Worm (Caenorhabditis elegans) whole organism, L3 larva: ENCODE results near the gene clc-13.

Source experiments
- R02D3.7 ChIP-seq: fragments of 150-350 bp; optimal IDR thresholded peaks from 2 replicates; lab custom pipeline; 2014; ENCODE audit warnings: missing biosample characterization, missing genetic modification characterization
- ZK546.5 ChIP-seq: sonication (generic microtip); optimal IDR thresholded peaks from 2 replicates; lab custom pipeline; 2017; ENCODE audit warnings: missing biosample characterization, missing genetic modification characterization
- aly-2 ChIP-seq: fragments of 150-350 bp; optimal IDR thresholded peaks from 2 replicates; lab custom pipeline; 2014; ENCODE audit warnings: missing biosample characterization, missing genetic modification characterization
- ama-1 ChIP-seq: fragments of 150-350 bp; optimal IDR thresholded peaks from 2 replicates; lab custom pipeline; 2018
- ceh-16 ChIP-seq: sonication (generic microtip); optimal IDR thresholded peaks from 2 replicates; lab custom pipeline; 2017; ENCODE audit warnings: missing biosample characterization, missing genetic modification characterization
- ceh-28 ChIP-seq: fragments of 150-350 bp; optimal IDR thresholded peaks from 2 replicates; lab custom pipeline; 2014; ENCODE audit warnings: missing biosample characterization, missing genetic modification reagents, missing genetic modification characterization
- ceh-82 ChIP-seq: fragments of 150-350 bp; optimal IDR thresholded peaks from 2 replicates; lab custom pipeline; 2014; ENCODE audit warnings: missing biosample characterization, missing genetic modification characterization
- ceh-9 ChIP-seq: sonication (generic microtip); optimal IDR thresholded peaks from 2 replicates; lab custom pipeline; 2018; ENCODE audit warnings: missing biosample characterization, missing genetic modification characterization
- daf-12 ChIP-seq: fragments of 150-350 bp; optimal IDR thresholded peaks from 2 replicates; lab custom pipeline; 2014; ENCODE audit warnings: missing biosample characterization, missing genetic modification reagents, missing genetic modification characterization
- egl-27 ChIP-seq: sonication (generic microtip); optimal IDR thresholded peaks from 4 replicates; lab custom pipeline; 2017; ENCODE audit warnings: missing biosample characterization, missing genetic modification reagents, missing genetic modification characterization
- egl-5 ChIP-seq: fragments of 150-350 bp; optimal IDR thresholded peaks from 2 replicates; lab custom pipeline; 2017; ENCODE audit warnings: missing biosample characterization, missing genetic modification reagents, missing genetic modification characterization, inconsistent platforms
- elt-1 ChIP-seq: fragments of 150-350 bp; optimal IDR thresholded peaks from 2 replicates; lab custom pipeline; 2014; ENCODE audit warnings: missing biosample characterization, missing genetic modification characterization
- elt-2 ChIP-seq: sonication (generic microtip); optimal IDR thresholded peaks from 2 replicates; lab custom pipeline; 2016; ENCODE audit warnings: missing genetic modification reagents, mild to moderate bottlenecking, missing genetic modification characterization, missing compliant biosample characterization
- elt-3 ChIP-seq, 3 experiments: fragments of 150-350 bp in 1 of 3; sonication (generic microtip) in 2 of 3; optimal IDR thresholded peaks; 2 replicates in 2 of 3; 4 replicates in 1 of 3; lab custom pipeline; 2014 to 2017; ENCODE audit warnings: missing biosample characterization in 3 of 3, missing genetic modification characterization in 3 of 3
- eor-1 ChIP-seq, 2 experiments: fragments of 150-350 bp; optimal IDR thresholded peaks; 2 replicates each; lab custom pipeline; 2014 to 2018; ENCODE audit warnings: missing biosample characterization in 2 of 2, missing genetic modification characterization in 2 of 2
- fkh-10 ChIP-seq: sonication (generic microtip); optimal IDR thresholded peaks from 2 replicates; lab custom pipeline; 2017; ENCODE audit warnings: missing biosample characterization, missing genetic modification reagents, missing genetic modification characterization
- fkh-2 ChIP-seq: fragments of 150-350 bp; optimal IDR thresholded peaks from 2 replicates; lab custom pipeline; 2014; ENCODE audit warnings: missing biosample characterization, missing genetic modification reagents, missing genetic modification characterization
- fos-1 ChIP-seq: fragments of 150-350 bp; optimal IDR thresholded peaks from 2 replicates; lab custom pipeline; 2014; ENCODE audit warnings: missing biosample characterization, missing genetic modification characterization
- hmg-11 ChIP-seq: sonication (generic microtip); optimal IDR thresholded peaks from 2 replicates; lab custom pipeline; 2016; ENCODE audit warnings: missing genetic modification characterization, missing compliant biosample characterization
- jun-1 ChIP-seq: fragments of 150-350 bp; optimal IDR thresholded peaks from 2 replicates; lab custom pipeline; 2014; ENCODE audit warnings: missing biosample characterization, missing genetic modification reagents, missing genetic modification characterization
- lin-15B ChIP-seq: fragments of 150-350 bp; optimal IDR thresholded peaks from 2 replicates; lab custom pipeline; 2014; ENCODE audit warnings: missing biosample characterization, missing genetic modification characterization
- lin-39 ChIP-seq: fragments of 150-350 bp; optimal IDR thresholded peaks from 2 replicates; lab custom pipeline; 2018; ENCODE audit warnings: missing biosample characterization, missing genetic modification reagents, missing genetic modification characterization
- lsy-12 ChIP-seq: sonication (generic microtip); optimal IDR thresholded peaks from 2 replicates; lab custom pipeline; 2016; ENCODE audit warnings: mild to moderate bottlenecking, missing genetic modification characterization, missing compliant biosample characterization
- mdl-1 ChIP-seq: fragments of 150-350 bp; optimal IDR thresholded peaks from 2 replicates; lab custom pipeline; 2014; ENCODE audit warnings: missing biosample characterization, missing genetic modification characterization
- mml-1 ChIP-seq: fragments of 150-350 bp; sonication (generic microtip); optimal IDR thresholded peaks from 3 replicates; lab custom pipeline; 2014; ENCODE audit warnings: missing biosample characterization, missing genetic modification characterization
- nfya-1 ChIP-seq: sonication (generic microtip); optimal IDR thresholded peaks from 2 replicates; lab custom pipeline; 2017; ENCODE audit warnings: missing genetic modification characterization, mild to moderate bottlenecking, missing compliant biosample characterization, antibody characterized with exemption, moderate library complexity; ENCODE audit not compliant: insufficient read depth
- nhr-11 ChIP-seq: fragments of 150-350 bp; optimal IDR thresholded peaks from 2 replicates; lab custom pipeline; 2014; ENCODE audit warnings: missing biosample characterization, missing genetic modification characterization
- nhr-12 ChIP-seq: fragments of 150-350 bp; optimal IDR thresholded peaks from 2 replicates; lab custom pipeline; 2014; ENCODE audit warnings: missing biosample characterization, missing genetic modification characterization
- nhr-23 ChIP-seq: fragments of 150-350 bp; optimal IDR thresholded peaks from 2 replicates; lab custom pipeline; 2014; ENCODE audit warnings: missing biosample characterization, missing genetic modification reagents, missing genetic modification characterization
- nhr-237 ChIP-seq: fragments of 150-350 bp; optimal IDR thresholded peaks from 2 replicates; lab custom pipeline; 2014; ENCODE audit warnings: missing biosample characterization, missing genetic modification characterization
- nhr-25 ChIP-seq: sonication (generic microtip); optimal IDR thresholded peaks from 2 replicates; lab custom pipeline; 2017; ENCODE audit warnings: missing biosample characterization, missing genetic modification characterization
- nhr-28 ChIP-seq: fragments of 150-350 bp; optimal IDR thresholded peaks from 2 replicates; lab custom pipeline; 2014; ENCODE audit warnings: missing biosample characterization, missing genetic modification characterization
- nhr-43 ChIP-seq: sonication (generic microtip); optimal IDR thresholded peaks from 2 replicates; lab custom pipeline; 2016; ENCODE audit warnings: mild to moderate bottlenecking, missing genetic modification characterization, missing compliant biosample characterization; ENCODE audit not compliant: poor library complexity, severe bottlenecking
- nhr-67 ChIP-seq: fragments of 150-350 bp; optimal IDR thresholded peaks from 2 replicates; lab custom pipeline; 2014; ENCODE audit warnings: missing biosample characterization, missing genetic modification characterization
- nhr-76 ChIP-seq: fragments of 150-350 bp; sonication (generic microtip); optimal IDR thresholded peaks from 5 replicates; lab custom pipeline; 2014; ENCODE audit warnings: missing biosample characterization, missing genetic modification characterization
- nhr-77 ChIP-seq: fragments of 150-350 bp; optimal IDR thresholded peaks from 2 replicates; lab custom pipeline; 2014; ENCODE audit warnings: missing biosample characterization, missing genetic modification characterization
- pha-4 ChIP-seq: fragments of 150-350 bp; optimal IDR thresholded peaks from 2 replicates; lab custom pipeline; 2014; ENCODE audit warnings: missing biosample characterization, missing genetic modification reagents, missing genetic modification characterization
- pqm-1 ChIP-seq: fragments of 150-350 bp; optimal IDR thresholded peaks from 2 replicates; lab custom pipeline; 2017; ENCODE audit warnings: missing biosample characterization, missing genetic modification characterization, inconsistent platforms
- sea-2 ChIP-seq: fragments of 150-350 bp; sonication (generic microtip); optimal IDR thresholded peaks from 4 replicates; lab custom pipeline; 2014; ENCODE audit warnings: missing biosample characterization, missing genetic modification reagents, missing genetic modification characterization
- skn-1 ChIP-seq: fragments of 150-350 bp; optimal IDR thresholded peaks from 2 replicates; lab custom pipeline; 2014; ENCODE audit warnings: missing biosample characterization, missing genetic modification characterization
- snpc-4 ChIP-seq: fragments of 150-350 bp; optimal IDR thresholded peaks from 2 replicates; lab custom pipeline; 2014; ENCODE audit warnings: missing biosample characterization, missing genetic modification characterization
- tbx-2 ChIP-seq: sonication (generic microtip); optimal IDR thresholded peaks from 2 replicates; lab custom pipeline; 2016; ENCODE audit warnings: mild to moderate bottlenecking, missing genetic modification characterization, missing compliant biosample characterization
- unc-39 ChIP-seq: sonication (generic microtip); optimal IDR thresholded peaks from 4 replicates; lab custom pipeline; 2017; ENCODE audit warnings: missing biosample characterization, missing genetic modification characterization
- unc-62 ChIP-seq: fragments of 150-350 bp; sonication (generic microtip); optimal IDR thresholded peaks from 4 replicates; lab custom pipeline; 2014; ENCODE audit warnings: missing biosample characterization, missing genetic modification reagents, missing genetic modification characterization
- zag-1 ChIP-seq: fragments of 150-350 bp; optimal IDR thresholded peaks from 2 replicates; lab custom pipeline; 2014; ENCODE audit warnings: missing biosample characterization, missing genetic modification characterization
- ztf-11 ChIP-seq: fragments of 150-350 bp; optimal IDR thresholded peaks from 2 replicates; lab custom pipeline; 2014; ENCODE audit warnings: missing biosample characterization, missing genetic modification characterization
- ztf-4 ChIP-seq: fragments of 150-350 bp; optimal IDR thresholded peaks from 2 replicates; lab custom pipeline; 2014; ENCODE audit warnings: missing biosample characterization, missing genetic modification characterization

clc-13 gene

ce11 chrV:17014050-17014449 is at the start of gene clc-13:
TSS of gene clc-13 (plus strand) at chrV:17014408.
- TF ChIP-seq hmg-11 (tag; lab: Kevin White, UChicago) = no peak
- peak; percentile 95 for TF ChIP-seq elt-2 (tag; lab: Kevin White, UChicago)
- peak; percentile 74 for TF ChIP-seq pqm-1 (tag; lab: Kevin White, UChicago)
- TF ChIP-seq jun-1 = peak; percentile 4

- TF ChIP-seq eor-1 (tag; optimal IDR thresholded peaks at IDR 0.05; lab: Kevin White, UChicago) = no peak
- TF ChIP-seq fos-1 (tag; lab: Kevin White, UChicago) = peak; percentile 7
- TF ChIP-seq aly-2 = no peak
- TF ChIP-seq fkh-10 (GFP tag; lab: Kevin White, UChicago) = peak; percentile 83
- peak; percentile 63 for TF ChIP-seq ama-1
- TF ChIP-seq elt-1 (tag; lab: Kevin White, UChicago) = no peak
- TF ChIP-seq ceh-82 (tag; lab: Kevin White, UChicago) = peak; percentile 85
- TF ChIP-seq ceh-9 (tag; lab: Kevin White, UChicago) = no peak
- peak; percentile 67 for TF ChIP-seq jun-1
- no peak for TF ChIP-seq fkh-2
- TF ChIP-seq daf-12 = no peak
- peak; percentile 47 for TF ChIP-seq lsy-12 (tag; lab: Kevin White, UChicago)
- TF ChIP-seq skn-1 (tag; lab: Kevin White, UChicago) = peak; percentile 93
- peak; percentile 36 for TF ChIP-seq nhr-77 (tag; lab: Kevin White, UChicago)
- no peak for TF ChIP-seq ZK546.5 (tag; lab: Kevin White, UChicago)
- peak; percentile 82 for TF ChIP-seq ceh-28
- peak; percentile 50 for TF ChIP-seq hmg-11 (tag; lab: Kevin White, UChicago)
- no peak for TF ChIP-seq nhr-43 (tag; lab: Kevin White, UChicago)
- TF ChIP-seq elt-2 (tag; lab: Kevin White, UChicago) = peak; percentile 64
- no peak for TF ChIP-seq ceh-16 (tag; lab: Kevin White, UChicago)
- TF ChIP-seq nhr-23 = peak; percentile 94
- TF ChIP-seq zag-1 = no peak
- TF ChIP-seq elt-3 (tag; optimal IDR thresholded peaks at IDR 0.05; lab: Kevin White, UChicago) = no peak
- TF ChIP-seq mdl-1 = no peak
- TF ChIP-seq egl-27 (tag; lab: Kevin White, UChicago) = no peak
- TF ChIP-seq unc-39 (tag; lab: Kevin White, UChicago) = no peak
- no peak for TF ChIP-seq ztf-4 (tag; lab: Kevin White, UChicago)
- peak; percentile 87 for TF ChIP-seq nhr-25
- no peak for TF ChIP-seq mml-1 (tag; lab: Kevin White, UChicago)
- no peak for TF ChIP-seq nhr-11
- TF ChIP-seq pha-4 = peak; percentile 93
- TF ChIP-seq snpc-4 (tag; lab: Kevin White, UChicago) = peak; percentile 93
- peak; percentile 92 for TF ChIP-seq lin-39 (tag; lab: Kevin White, UChicago)
- TF ChIP-seq R02D3.7 = peak; percentile 81
- peak; percentile 78 for TF ChIP-seq pqm-1 (tag; lab: Kevin White, UChicago)
- TF ChIP-seq nhr-12 (tag; lab: Kevin White, UChicago) = no peak
- TF ChIP-seq nhr-67 (tag; lab: Kevin White, UChicago) = no peak
- peak; percentile 94 for TF ChIP-seq lin-15B (tag; lab: Kevin White, UChicago)
- TF ChIP-seq ztf-11 (tag; lab: Kevin White, UChicago) = no peak
- TF ChIP-seq unc-62 (GFP tag; lab: Kevin White, UChicago) = peak; percentile 35
- TF ChIP-seq egl-5 (tag; lab: Kevin White, UChicago) = peak; percentile 97
- TF ChIP-seq nhr-76 (tag; lab: Kevin White, UChicago) = no peak
- peak; percentile 92 for TF ChIP-seq nfya-1 (tag; lab: Kevin White, UChicago)
- peak; percentile 64 for TF ChIP-seq tbx-2 (tag; lab: Kevin White, UChicago)
- TF ChIP-seq sea-2 (GFP tag; lab: Kevin White, UChicago) = no peak
- no peak for TF ChIP-seq nhr-237
- no peak for TF ChIP-seq nhr-28 (tag; lab: Kevin White, UChicago)
Measured at ce11 chrV:16965655-16966054, 48.6 kb upstream of the clc-13 start, which contains the start of gene efl-1. TSS of gene efl-1 (minus strand) at chrV:16965675.
